Fruit fly (Drosophila melanogaster): ENCODE results near the gene CG14453.

DNA sequence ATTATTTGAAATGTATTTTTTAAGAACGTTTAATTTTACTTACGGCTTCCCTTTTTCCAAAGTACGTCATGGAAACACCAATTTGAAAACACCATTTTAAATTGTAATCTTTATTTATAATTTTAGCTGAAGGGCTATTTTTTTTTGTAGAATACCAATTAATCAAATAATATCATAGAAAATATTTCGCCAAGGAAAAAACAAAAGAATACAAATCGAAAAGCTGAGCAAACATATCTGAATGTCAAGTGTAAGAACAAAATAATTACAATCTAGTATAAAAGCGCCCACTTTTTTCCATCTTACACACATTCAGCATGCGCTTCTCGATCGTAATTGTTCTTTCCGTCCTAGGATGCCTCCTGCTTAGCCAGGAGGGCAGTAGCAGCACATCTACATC lies 1.8 kb downstream of the CG14453 start, which contains the start of gene CG14452:
- TF ChIP-seq psq (optimal IDR thresholded peaks at IDR 0.05) (no peak), Dll (optimal IDR thresholded peaks at IDR 0.05) (no peak), CG8478 (optimal IDR thresholded peaks at IDR 0.05) (no peak)

Measured in whole organism.